Worm (Caenorhabditis elegans): ENCODE measurements around the gene clp-7.

DNA sequence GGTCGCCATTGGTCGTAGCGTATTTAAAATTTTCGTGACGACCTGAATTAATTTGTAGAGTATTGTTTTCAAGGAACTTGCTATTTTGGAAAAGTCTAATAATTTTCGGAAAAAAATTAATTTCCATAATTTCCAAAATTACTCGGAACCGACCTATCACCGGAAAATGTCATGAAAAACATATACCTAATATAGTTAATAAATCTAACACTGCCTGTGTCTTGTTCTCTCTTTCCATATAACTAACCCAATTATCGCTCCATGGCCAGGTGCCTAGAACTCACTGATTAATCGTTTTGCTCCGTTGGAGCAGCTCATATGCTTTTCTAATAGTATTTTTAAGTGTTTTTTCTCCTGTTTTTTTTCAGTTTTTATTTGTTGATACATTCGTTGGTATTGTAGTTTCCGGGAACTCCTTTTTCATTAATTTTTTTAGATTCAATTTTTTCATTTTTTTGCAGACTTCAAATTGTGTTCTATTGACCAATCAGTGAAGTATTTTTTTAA, 39.3 kb upstream of the clp-7 start, which contains the start of gene Y77E11A.16:
- no peak for TF ChIP-seq lin-11 (tag; optimal IDR thresholded peaks at IDR 0.05)
- no peak for TF ChIP-seq nhr-12 (tag; optimal IDR thresholded peaks at IDR 0.05)
- no peak for TF ChIP-seq ama-1 (optimal IDR thresholded peaks at IDR 0.05)
- no peak for TF ChIP-seq nhr-237 (tag; optimal IDR thresholded peaks at IDR 0.05)
- TF ChIP-seq mdl-1 (tag; optimal IDR thresholded peaks at IDR 0.05), result no peak
- TF ChIP-seq skn-1 (tag; optimal IDR thresholded peaks at IDR 0.05), result no peak
- TF ChIP-seq nhr-25 (tag; optimal IDR thresholded peaks at IDR 0.05), result no peak
- no peak for TF ChIP-seq ztf-11 (tag; optimal IDR thresholded peaks at IDR 0.05)
- TF ChIP-seq elt-3 (tag; optimal IDR thresholded peaks at IDR 0.05), result no peak
- TF ChIP-seq F13H6.1 (tag; optimal IDR thresholded peaks at IDR 0.05), result no peak
- TF ChIP-seq unc-62 (GFP tag; optimal IDR thresholded peaks at IDR 0.05), result no peak
- no peak for TF ChIP-seq egl-27 (tag; optimal IDR thresholded peaks at IDR 0.05)
- TF ChIP-seq R02D3.7 (tag; optimal IDR thresholded peaks at IDR 0.05), result no peak
- TF ChIP-seq unc-55 (GFP tag; optimal IDR thresholded peaks at IDR 0.05), result no peak

All from whole organism, L2 larva.